Worm (Caenorhabditis elegans) whole organism, L3 larva: ENCODE measurements around the gene taf-9.

Experiments
- elt-1 ChIP-seq: fragments of 150-350 bp; optimal IDR thresholded peaks from 2 replicates; lab custom pipeline; 2014; ENCODE audit warnings: missing biosample characterization, missing genetic modification characterization
- nhr-67 ChIP-seq: fragments of 150-350 bp; optimal IDR thresholded peaks from 2 replicates; lab custom pipeline; 2014; ENCODE audit warnings: missing biosample characterization, missing genetic modification characterization
- nhr-76 ChIP-seq: fragments of 150-350 bp; sonication (generic microtip); optimal IDR thresholded peaks from 5 replicates; lab custom pipeline; 2014; ENCODE audit warnings: missing biosample characterization, missing genetic modification characterization

DNA sequence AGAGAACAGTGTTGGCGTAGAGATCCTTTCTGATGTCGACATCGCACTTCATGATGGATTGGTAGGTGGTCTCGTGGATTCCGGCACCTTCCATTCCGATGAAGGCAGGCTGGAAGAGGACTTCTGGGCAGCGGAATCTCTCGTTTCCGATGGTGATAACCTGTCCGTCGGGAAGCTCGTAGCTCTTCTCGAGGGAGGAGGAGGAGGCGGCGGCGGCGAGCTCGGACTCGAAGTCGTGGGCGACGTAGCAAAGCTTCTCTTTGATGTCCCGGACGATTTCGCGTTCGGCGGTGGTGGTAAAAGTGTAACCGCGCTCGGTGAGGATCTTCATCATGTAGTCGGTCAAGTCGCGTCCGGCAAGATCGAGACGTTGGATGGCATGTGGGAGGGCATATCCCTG, 19.2 kb upstream of the taf-9 start:
- TF ChIP-seq nhr-67 (tag; lab: Kevin White, UChicago) (no peak), elt-1 (tag; lab: Kevin White, UChicago) (no peak), nhr-76 (tag; lab: Kevin White, UChicago) (no peak)
